Worm (Caenorhabditis elegans) whole organism, L2 larva: Measurements from ENCODE around the gene sdn-1.

Experiments
- ZK546.5 ChIP-seq: sonication (generic microtip); optimal IDR thresholded peaks from 2 replicates; lab custom pipeline; 2017; ENCODE audit warnings: missing biosample characterization, missing genetic modification characterization
- ama-1 ChIP-seq: fragments of 150-350 bp; optimal IDR thresholded peaks from 2 replicates; lab custom pipeline; 2018; ENCODE audit warnings: inconsistent platforms
- dmd-4 ChIP-seq: sonication (generic microtip); optimal IDR thresholded peaks from 2 replicates; lab custom pipeline; 2017; ENCODE audit warnings: missing biosample characterization, missing genetic modification characterization
- skn-1 ChIP-seq: sonication (generic microtip); optimal IDR thresholded peaks from 2 replicates; lab custom pipeline; 2017; ENCODE audit warnings: missing biosample characterization, missing genetic modification characterization

DNA sequence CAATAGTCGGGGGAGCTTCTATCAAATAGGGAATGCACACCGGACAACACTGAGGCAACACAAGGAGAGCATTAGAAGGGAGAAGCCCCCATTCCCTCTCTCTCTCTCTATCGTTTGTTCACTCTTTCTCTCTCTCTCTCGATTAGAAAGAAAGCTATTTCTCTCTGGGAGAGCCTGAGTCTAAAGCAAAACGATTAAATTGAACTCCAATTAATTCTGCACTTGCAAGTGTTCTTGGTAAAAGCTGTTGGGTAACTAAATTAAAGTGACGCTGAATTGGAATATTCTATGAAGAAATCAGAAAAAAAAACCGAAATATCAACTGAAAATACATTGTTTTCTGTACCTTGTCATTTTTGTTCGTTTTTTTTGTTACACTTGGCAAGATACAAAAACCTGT is 22.9 kb upstream of the sdn-1 start:
- no peak for TF ChIP-seq dmd-4
- TF ChIP-seq ama-1 (lab: Kevin White, UChicago), result no peak
- TF ChIP-seq skn-1 (tag; lab: Kevin White, UChicago), result no peak
- TF ChIP-seq ZK546.5 (tag; lab: Kevin White, UChicago), result no peak
